Worm (Caenorhabditis elegans) whole organism, L1 larva: ENCODE data around the gene K08E4.8.

Source experiments
- C04F5.9 ChIP-seq: sonication (generic microtip); optimal IDR thresholded peaks from 2 replicates; lab custom pipeline; 2016; ENCODE audit warnings: missing genetic modification characterization, missing compliant biosample characterization
- C16A3.4 ChIP-seq: fragments of 150-350 bp; optimal IDR thresholded peaks from 2 replicates; lab custom pipeline; 2014; ENCODE audit warnings: missing biosample characterization, missing genetic modification characterization
- F16B12.6 ChIP-seq: fragments of 150-350 bp; optimal IDR thresholded peaks from 2 replicates; lab custom pipeline; 2014; ENCODE audit warnings: missing biosample characterization, missing genetic modification characterization
- alr-1 ChIP-seq: fragments of 200-800 bp; sonication (Bioruptor generic); optimal IDR thresholded peaks from 2 replicates; lab custom pipeline; 2018; ENCODE audit warnings: borderline replicate concordance, mild to moderate bottlenecking, missing genetic modification characterization, missing compliant biosample characterization
- ama-1 ChIP-seq: fragments of 150-350 bp; optimal IDR thresholded peaks from 2 replicates; lab custom pipeline; 2014
- blmp-1 ChIP-seq: fragments of 150-350 bp; optimal IDR thresholded peaks from 2 replicates; lab custom pipeline; 2014; ENCODE audit warnings: missing biosample characterization, missing genetic modification characterization
- ceh-82 ChIP-seq, 3 experiments: fragments of 150-350 bp in 1 of 3; sonication (generic microtip) in 2 of 3; optimal IDR thresholded peaks; 2 replicates each; lab custom pipeline; 2014 to 2017; ENCODE audit warnings: missing biosample characterization in 3 of 3, missing genetic modification characterization in 3 of 3
- ceh-88 ChIP-seq: fragments of 200-800 bp; sonication (Bioruptor generic); IDR thresholded peaks from 2 replicates; pipeline ENCODE4 v1.3.6; 2022; ENCODE audit warnings: missing genetic modification characterization, missing compliant biosample characterization
- ces-1 ChIP-seq: fragments of 150-350 bp; optimal IDR thresholded peaks from 2 replicates; lab custom pipeline; 2014; ENCODE audit warnings: missing biosample characterization, missing genetic modification reagents, missing genetic modification characterization
- dsc-1 ChIP-seq: sonication (generic microtip); optimal IDR thresholded peaks from 2 replicates; lab custom pipeline; 2016; ENCODE audit warnings: mild to moderate bottlenecking, missing genetic modification characterization, missing compliant biosample characterization
- efl-3 ChIP-seq: fragments of 200-800 bp; sonication (Bioruptor generic); optimal IDR thresholded peaks from 2 replicates; lab custom pipeline; 2018; ENCODE audit warnings: mild to moderate bottlenecking, missing genetic modification characterization, missing compliant biosample characterization
- egl-13 ChIP-seq: sonication (generic microtip); optimal IDR thresholded peaks from 2 replicates; lab custom pipeline; 2016; ENCODE audit warnings: missing genotype, missing genetic modification reagents, missing genetic modification characterization, missing compliant biosample characterization
- elt-2 ChIP-seq: sonication (generic microtip); optimal IDR thresholded peaks from 2 replicates; lab custom pipeline; 2016; ENCODE audit warnings: missing genetic modification characterization, mild to moderate bottlenecking, inconsistent platforms, missing compliant biosample characterization, missing genetic modification reagents
- elt-3 ChIP-seq, 6 experiments: fragments of 150-350 bp in 1 of 6; sonication (generic microtip); optimal IDR thresholded peaks; 2 replicates each; lab custom pipeline; 2017 to 2018; ENCODE audit warnings: missing biosample characterization in 6 of 6, missing genetic modification characterization in 6 of 6, inconsistent platforms in 1 of 6
- fkh-10 ChIP-seq: sonication (generic microtip); optimal IDR thresholded peaks from 2 replicates; lab custom pipeline; 2017; ENCODE audit warnings: missing biosample characterization, missing genetic modification reagents, missing genetic modification characterization
- fkh-4 ChIP-seq: sonication (generic microtip); optimal IDR thresholded peaks from 2 replicates; lab custom pipeline; 2016; ENCODE audit warnings: missing compliant biosample characterization, missing genetic modification characterization, borderline replicate concordance
- fkh-8 ChIP-seq: sonication (generic microtip); optimal IDR thresholded peaks from 2 replicates; lab custom pipeline; 2016; ENCODE audit warnings: mild to moderate bottlenecking, missing genetic modification characterization, missing compliant biosample characterization
- fos-1 ChIP-seq: fragments of 150-350 bp; optimal IDR thresholded peaks from 2 replicates; lab custom pipeline; 2014; ENCODE audit warnings: missing biosample characterization, missing genetic modification characterization
- irx-1 ChIP-seq: sonication (generic microtip); optimal IDR thresholded peaks from 2 replicates; lab custom pipeline; 2016; ENCODE audit warnings: missing genetic modification characterization, missing compliant biosample characterization
- lin-14 ChIP-seq: fragments of 200-800 bp; sonication (Bioruptor generic); optimal IDR thresholded peaks from 2 replicates; lab custom pipeline; 2018; ENCODE audit warnings: mild to moderate bottlenecking, missing genetic modification characterization, moderate library complexity, missing compliant biosample characterization
- lin-35 ChIP-seq, 2 experiments: fragments of 150-350 bp; optimal IDR thresholded peaks; 2 replicates each; lab custom pipeline; 2014; ENCODE audit warnings: missing biosample characterization in 2 of 2, missing genetic modification characterization in 2 of 2, missing genetic modification reagents in 2 of 2
- lin-39 ChIP-seq: fragments of 150-350 bp; optimal IDR thresholded peaks from 2 replicates; lab custom pipeline; 2014; ENCODE audit warnings: missing biosample characterization, missing genetic modification reagents, missing genetic modification characterization
- lsy-2 ChIP-seq, 2 experiments: fragments of 150-350 bp; optimal IDR thresholded peaks; 2 replicates each; lab custom pipeline; 2014; ENCODE audit warnings: missing biosample characterization in 2 of 2, missing genetic modification characterization in 2 of 2
- mab-9 ChIP-seq: fragments of 200-800 bp; sonication (Bioruptor generic); IDR thresholded peaks from 2 replicates; pipeline ENCODE4 v1.3.6; 2022; ENCODE audit warnings: missing genetic modification reagents, missing genetic modification characterization, missing compliant biosample characterization
- mep-1 ChIP-seq: fragments of 150-350 bp; optimal IDR thresholded peaks from 2 replicates; lab custom pipeline; 2014; ENCODE audit warnings: missing biosample characterization, missing genetic modification characterization
- nhr-19 ChIP-seq: fragments of 200-800 bp; sonication (Bioruptor generic); conservative IDR thresholded peaks from 2 replicates; pipeline ENCODE4 v1.3.6; 2022; ENCODE audit warnings: missing genetic modification characterization, missing compliant biosample characterization
- nhr-20 ChIP-seq: sonication (generic microtip); optimal IDR thresholded peaks from 2 replicates; lab custom pipeline; 2016; ENCODE audit warnings: mild to moderate bottlenecking, missing genetic modification characterization, missing compliant biosample characterization
- nhr-47 ChIP-seq: sonication (generic microtip); optimal IDR thresholded peaks from 2 replicates; lab custom pipeline; 2016; ENCODE audit warnings: mild to moderate bottlenecking, missing genetic modification characterization, moderate library complexity, missing compliant biosample characterization
- nhr-71 ChIP-seq: sonication (generic microtip); optimal IDR thresholded peaks from 2 replicates; lab custom pipeline; 2016; ENCODE audit warnings: mild to moderate bottlenecking, missing genetic modification characterization, moderate library complexity, missing compliant biosample characterization
- nhr-76 ChIP-seq: sonication (generic microtip); optimal IDR thresholded peaks from 2 replicates; lab custom pipeline; 2017; ENCODE audit warnings: missing biosample characterization, missing genetic modification characterization
- nhr-77 ChIP-seq: fragments of 150-350 bp; optimal IDR thresholded peaks from 2 replicates; lab custom pipeline; 2014; ENCODE audit warnings: missing biosample characterization, missing genetic modification characterization
- nhr-85 ChIP-seq: sonication (generic microtip); peaks from one replicate; lab custom pipeline; 2016; ENCODE audit warnings: missing genetic modification characterization, inconsistent platforms, missing compliant biosample characterization
- nhr-90 ChIP-seq: sonication (generic microtip); optimal IDR thresholded peaks from 2 replicates; lab custom pipeline; 2016; ENCODE audit warnings: mild to moderate bottlenecking, missing genetic modification characterization, missing compliant biosample characterization; ENCODE audit not compliant: poor library complexity
- rnt-1 ChIP-seq: sonication (generic microtip); optimal IDR thresholded peaks from 2 replicates; lab custom pipeline; 2016; ENCODE audit warnings: mild to moderate bottlenecking, missing genetic modification characterization, moderate library complexity, missing compliant biosample characterization
- snpc-4 ChIP-seq: fragments of 150-350 bp; optimal IDR thresholded peaks from 2 replicates; lab custom pipeline; 2014; ENCODE audit warnings: missing biosample characterization, missing genetic modification characterization
- snu-23 ChIP-seq: sonication (generic microtip); optimal IDR thresholded peaks from 2 replicates; lab custom pipeline; 2016; ENCODE audit warnings: missing genetic modification characterization, missing compliant biosample characterization
- sox-4 ChIP-seq: sonication (generic microtip); optimal IDR thresholded peaks from 2 replicates; lab custom pipeline; 2016; ENCODE audit warnings: missing genetic modification characterization, missing compliant biosample characterization
- swsn-7 ChIP-seq: sonication (generic microtip); optimal IDR thresholded peaks from 2 replicates; lab custom pipeline; 2016; ENCODE audit warnings: missing genetic modification characterization, missing compliant biosample characterization
- tbx-2 ChIP-seq: sonication (generic microtip); optimal IDR thresholded peaks from 2 replicates; lab custom pipeline; 2016; ENCODE audit warnings: missing genetic modification characterization, missing compliant biosample characterization
- tlp-1 ChIP-seq: fragments of 150-350 bp; optimal IDR thresholded peaks from 2 replicates; lab custom pipeline; 2014; ENCODE audit warnings: missing biosample characterization, missing genetic modification characterization
- unc-30 ChIP-seq: sonication (generic microtip); optimal IDR thresholded peaks from 2 replicates; lab custom pipeline; 2017; ENCODE audit warnings: missing biosample characterization, missing genetic modification characterization
- vab-15 ChIP-seq: sonication (generic microtip); optimal IDR thresholded peaks from 2 replicates; lab custom pipeline; 2017; ENCODE audit warnings: missing genotype, mild to moderate bottlenecking, missing genetic modification characterization, missing compliant biosample characterization
- xbp-1 ChIP-seq: sonication (generic microtip); optimal IDR thresholded peaks from 2 replicates; lab custom pipeline; 2016; ENCODE audit warnings: missing genetic modification characterization, missing compliant biosample characterization
- zag-1 ChIP-seq: fragments of 150-350 bp; optimal IDR thresholded peaks from 2 replicates; lab custom pipeline; 2014; ENCODE audit warnings: missing biosample characterization, missing genetic modification characterization
- zip-4 ChIP-seq: fragments of 200-800 bp; sonication (Bioruptor generic); optimal IDR thresholded peaks from 2 replicates; lab custom pipeline; 2018; ENCODE audit warnings: mild to moderate bottlenecking, missing genetic modification characterization, moderate library complexity, missing compliant biosample characterization

K08E4.8 gene

DNA sequence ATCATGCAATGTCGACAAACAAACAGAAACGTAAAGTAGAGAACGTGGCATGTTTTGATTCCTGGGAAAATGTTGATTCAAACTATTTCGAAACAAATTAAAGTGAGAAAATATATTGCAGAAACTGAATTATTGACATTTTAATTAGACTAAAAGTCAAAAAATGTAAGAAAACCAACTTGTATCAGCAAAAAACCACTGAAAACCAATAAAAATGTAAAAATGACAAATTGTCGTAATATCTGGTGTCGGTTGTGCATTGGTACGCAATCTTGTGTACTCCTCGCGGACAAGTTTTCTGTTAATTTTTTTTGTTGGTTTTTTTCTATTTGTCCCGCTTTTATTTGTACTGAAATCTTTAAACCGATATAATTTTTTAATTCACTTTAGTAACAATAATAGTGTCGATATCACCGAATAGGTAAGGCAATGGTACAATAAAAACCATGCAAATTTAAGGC lies 31.4 kb downstream of the K08E4.8 start, which contains the start of gene T12G3.11 (continued):
- TF ChIP-seq nhr-77 (tag; lab: Kevin White, UChicago) (no peak), ces-1 (GFP tag; lab: Kevin White, UChicago) (no peak), F16B12.6 (tag; lab: Kevin White, UChicago) (peak; percentile 86), sox-4 (no peak), irx-1 (tag; lab: Kevin White, UChicago) (peak; percentile 24), nhr-47 (peak; percentile 62), lin-14 (GFP tag; lab: Kevin White, UChicago) (peak; percentile 48), fos-1 (tag; lab: Kevin White, UChicago) (no peak), alr-1 (tag; lab: Kevin White, UChicago) (no peak), zag-1 (tag; lab: Kevin White, UChicago) (no peak), rnt-1 (tag; lab: Kevin White, UChicago) (peak; percentile 38), tbx-2 (peak; percentile 49), unc-30 (tag; lab: Kevin White, UChicago) (no peak), nhr-85 (tag; lab: Kevin White, UChicago) (no peak), elt-2 (tag; lab: Kevin White, UChicago) (no peak), swsn-7 (tag; lab: Kevin White, UChicago) (peak; percentile 59), xbp-1 (tag; lab: Kevin White, UChicago) (peak; percentile 57), zip-4 (GFP tag; lab: Kevin White, UChicago) (no peak)

- TF ChIP-seq ceh-88 (GFP tag; lab: Robert Waterston, UW) (no peak), fkh-10 (no peak)
Measured at ce11 chrIV:12029074-12029473, 32.1 kb downstream of the K08E4.8 start, which contains the start of gene tgn-38. tgn-38 (minus strand) TSS chrIV:12029174.

DNA sequence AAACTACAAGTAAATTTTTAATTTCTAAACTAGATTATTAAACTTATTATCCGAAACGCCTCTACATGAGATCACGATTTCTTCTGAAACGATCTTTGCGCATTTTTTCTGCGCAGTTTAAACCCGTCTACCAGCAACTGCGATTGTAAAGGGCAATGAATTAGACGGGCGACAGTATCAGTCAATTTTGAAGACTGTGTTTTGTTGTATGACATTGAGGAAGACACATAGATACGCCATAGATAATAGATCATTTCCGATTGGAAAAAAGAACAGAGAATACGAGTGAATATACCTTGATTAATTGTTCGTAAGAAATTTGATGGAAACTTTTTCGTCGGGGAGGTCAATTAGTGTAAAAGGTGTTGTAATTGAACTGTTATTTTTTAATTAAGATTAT lies 39.8 kb downstream of the K08E4.8 start:
- TF ChIP-seq nhr-85 (tag; lab: Kevin White, UChicago) (peak; percentile 94), snpc-4 (no peak), tlp-1 (no peak), ceh-82 (tag; optimal IDR thresholded peaks at IDR 0.05; lab: Kevin White, UChicago) (no peak), C16A3.4 (no peak), ama-1 (lab: Kevin White, UChicago) (no peak), nhr-76 (tag; lab: Kevin White, UChicago) (no peak), rnt-1 (tag; lab: Kevin White, UChicago) (no peak), nhr-90 (tag; lab: Kevin White, UChicago) (peak; percentile 43), lsy-2 (tag; optimal IDR thresholded peaks at IDR 0.05; lab: Kevin White, UChicago) (no peak), egl-13 (tag; lab: Kevin White, UChicago) (no peak), nhr-20 (tag; lab: Kevin White, UChicago) (peak; percentile 66), tbx-2 (peak; percentile 9), nhr-19 (no peak; the same call in 1 of the 2 replicates), zip-4 (GFP tag; lab: Kevin White, UChicago) (no peak), lin-39 (tag; lab: Kevin White, UChicago) (peak; percentile 14), efl-3 (GFP tag; lab: Kevin White, UChicago) (no peak), nhr-77 (tag; lab: Kevin White, UChicago) (no peak), mep-1 (tag; lab: Kevin White, UChicago) (no peak), dsc-1 (tag; lab: Kevin White, UChicago) (no peak), C04F5.9 (no peak), snu-23 (peak; percentile 37), irx-1 (tag; lab: Kevin White, UChicago) (peak; percentile 37), elt-3 (tag; optimal IDR thresholded peaks at IDR 0.05; lab: Kevin White, UChicago) (peak in 5 of 6 experiments; percentile 6 to 64 (median 52)), lin-35 (GFP tag; optimal IDR thresholded peaks at IDR 0.05; lab: Kevin White, UChicago) (peak in 1 of 2 experiments; percentile 10), blmp-1 (tag; lab: Kevin White, UChicago) (peak; percentile 58), mab-9 (GFP tag; lab: Robert Waterston, UW) (no peak), nhr-71 (peak; percentile 75), fkh-10 (no peak), fkh-8 (no peak), lin-14 (GFP tag; lab: Kevin White, UChicago) (peak; percentile 79), fkh-4 (tag; lab: Kevin White, UChicago) (no peak), vab-15 (tag; lab: Kevin White, UChicago) (no peak)
